Fruit fly (Drosophila melanogaster): ENCODE measurements around the gene UQCR-Q.

UQCR-Q gene

DNA sequence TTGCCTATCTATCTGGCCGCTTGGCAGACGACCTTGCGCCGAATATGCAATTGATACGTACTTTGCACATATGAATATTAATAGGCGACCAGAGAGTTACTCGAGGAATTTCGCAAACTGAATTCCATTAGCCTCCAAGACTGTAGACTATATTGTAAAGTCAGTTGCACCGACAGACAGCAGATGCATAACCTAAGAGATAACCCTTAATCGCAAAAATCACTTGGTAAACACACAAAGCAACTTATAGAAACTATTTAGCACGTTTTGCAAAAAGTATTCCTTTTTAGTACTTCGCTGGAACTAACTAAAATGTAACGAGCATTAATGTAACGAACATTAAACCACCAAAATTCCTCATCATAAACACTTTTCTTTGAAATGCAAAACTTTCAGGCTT, 11.6 kb downstream of the UQCR-Q start, which contains the start of gene CG6333:
Gene CG6333, minus strand, starts transcription at position 101 of the 400 bp plus-strand sequence.
- TF ChIP-seq Clk (GFP tag; optimal IDR thresholded peaks at IDR 0.05) (no peak), kay (GFP tag; ENCODE audit: borderline replicate concordance) (peak; percentile 49), cic (GFP tag; optimal IDR thresholded peaks at IDR 0.05) (no peak), CG1620 (GFP tag; optimal IDR thresholded peaks at IDR 0.05) (no peak)

DNA sequence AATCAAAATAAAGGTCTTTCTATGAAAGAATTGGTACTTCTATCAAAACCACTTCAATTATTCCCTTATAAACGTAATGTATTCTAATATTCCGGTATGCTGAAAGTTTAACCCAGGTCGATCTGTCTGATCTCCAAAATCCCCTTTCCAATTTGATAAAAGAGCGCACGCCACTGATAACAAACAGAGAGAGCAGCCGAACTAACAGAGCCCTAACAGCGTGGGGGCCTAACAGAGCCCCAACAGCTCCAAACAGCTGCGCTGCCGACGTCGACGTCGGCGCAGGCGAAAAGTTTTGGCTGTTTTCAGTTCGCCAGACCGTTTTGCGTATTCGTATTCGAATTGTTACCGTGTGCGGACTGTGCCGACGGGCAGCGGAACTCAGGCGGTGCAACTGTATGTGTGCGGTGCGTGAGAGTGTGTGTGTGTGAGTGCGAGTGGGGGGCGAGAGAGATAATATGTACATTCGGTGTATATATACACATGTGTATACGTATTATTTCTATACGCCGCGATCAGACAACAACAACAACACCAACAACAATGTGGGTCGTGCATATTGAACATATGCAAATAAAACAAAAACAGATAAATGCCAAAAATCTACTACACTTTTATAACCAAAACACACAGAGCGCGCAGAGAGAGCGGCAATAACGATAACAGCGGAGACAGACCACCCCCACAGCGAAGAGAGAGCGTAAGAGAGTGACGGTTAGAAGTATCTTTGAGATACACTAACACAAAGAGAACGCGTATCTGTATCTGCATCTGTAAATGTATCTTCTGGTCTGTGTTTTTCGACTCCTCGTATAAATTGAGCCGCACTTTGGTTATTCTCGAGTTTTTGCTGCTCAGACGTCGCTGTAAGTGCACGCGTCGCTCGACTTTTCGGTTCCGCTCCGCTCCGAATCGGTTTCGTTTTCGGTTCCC, 12.5 kb downstream of the UQCR-Q start, which contains the start of gene Oatp74D:
Gene Oatp74D, plus strand, starts transcription at position 325 of the 933 bp plus-strand sequence.
- TF ChIP-seq cic (GFP tag; optimal IDR thresholded peaks at IDR 0.05) (peak; percentile 65), bab1 (GFP tag; optimal IDR thresholded peaks at IDR 0.05) (peak; percentile 48), CG14711 (tag; optimal IDR thresholded peaks at IDR 0.05) (peak; percentile 40), pad (GFP tag; optimal IDR thresholded peaks at IDR 0.05) (no peak), Hr96 (GFP tag; optimal IDR thresholded peaks at IDR 0.05) (peak; percentile 4), CG12768 (GFP tag; optimal IDR thresholded peaks at IDR 0.05) (peak; percentile 26), CG7101 (tag; optimal IDR thresholded peaks at IDR 0.05) (peak; percentile 58), CG7045 (GFP tag; optimal IDR thresholded peaks at IDR 0.05) (no peak), tj (GFP tag; optimal IDR thresholded peaks at IDR 0.05) (peak; percentile 11), toe (GFP tag; optimal IDR thresholded peaks at IDR 0.05) (no peak), CG33017 (tag; optimal IDR thresholded peaks at IDR 0.05) (peak; percentile 38), Mnt (GFP tag; optimal IDR thresholded peaks at IDR 0.05) (peak; percentile 45), CG5204 (GFP tag; optimal IDR thresholded peaks at IDR 0.05) (peak; percentile 33)

DNA sequence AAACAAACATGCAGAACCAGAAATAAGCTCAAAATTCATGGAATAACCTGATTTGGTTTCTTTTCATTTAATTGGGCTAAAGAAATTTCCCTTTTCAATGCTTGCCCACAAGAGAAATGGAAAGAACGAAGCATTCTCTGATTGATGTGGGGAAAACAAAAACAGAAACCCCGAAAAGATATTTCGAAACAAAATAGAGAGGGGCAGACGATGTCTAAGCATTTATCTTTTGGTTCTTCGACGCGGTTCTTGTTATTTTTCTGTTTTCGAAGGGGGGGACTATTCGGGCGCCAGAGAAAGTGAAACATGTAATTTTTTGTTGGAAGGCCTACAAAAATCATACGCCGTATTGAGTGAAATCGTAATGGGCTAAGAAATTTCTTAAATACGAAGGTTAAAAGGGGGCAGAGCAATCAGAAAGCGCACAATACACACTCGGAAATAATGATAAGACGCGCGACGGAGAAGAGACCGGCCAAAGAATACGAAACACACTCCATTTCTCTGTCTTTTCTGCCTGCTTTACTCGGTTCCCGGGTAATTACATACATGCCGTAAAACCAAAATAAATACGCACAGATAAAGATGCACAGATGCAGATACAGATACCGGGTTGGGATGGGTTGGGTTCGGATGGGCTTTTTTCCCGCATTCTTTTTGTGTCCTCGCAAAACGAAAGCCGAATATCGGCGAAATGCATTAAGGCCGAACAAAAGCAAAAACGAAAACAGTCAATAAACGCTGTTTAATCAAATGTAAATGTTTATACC, 14.2 kb downstream of the UQCR-Q start:
- TF ChIP-seq pad (GFP tag; optimal IDR thresholded peaks at IDR 0.05) (no peak), bab1 (GFP tag; optimal IDR thresholded peaks at IDR 0.05) (no peak), tj (GFP tag; optimal IDR thresholded peaks at IDR 0.05) (no peak), CG11617 (GFP tag; optimal IDR thresholded peaks at IDR 0.05) (no peak), Hr96 (GFP tag; optimal IDR thresholded peaks at IDR 0.05) (no peak), toe (GFP tag; optimal IDR thresholded peaks at IDR 0.05) (no peak), cic (GFP tag; optimal IDR thresholded peaks at IDR 0.05) (no peak), CG7045 (GFP tag; optimal IDR thresholded peaks at IDR 0.05) (no peak), ovo (GFP tag; optimal IDR thresholded peaks at IDR 0.05) (no peak), CG1620 (GFP tag; optimal IDR thresholded peaks at IDR 0.05) (no peak), CG33017 (tag; optimal IDR thresholded peaks at IDR 0.05) (no peak), CG14711 (tag; optimal IDR thresholded peaks at IDR 0.05) (no peak), CG12768 (GFP tag; optimal IDR thresholded peaks at IDR 0.05) (no peak), Crg-1 (GFP tag; optimal IDR thresholded peaks at IDR 0.05) (no peak), cnc (optimal IDR thresholded peaks at IDR 0.05) (no peak)

DNA sequence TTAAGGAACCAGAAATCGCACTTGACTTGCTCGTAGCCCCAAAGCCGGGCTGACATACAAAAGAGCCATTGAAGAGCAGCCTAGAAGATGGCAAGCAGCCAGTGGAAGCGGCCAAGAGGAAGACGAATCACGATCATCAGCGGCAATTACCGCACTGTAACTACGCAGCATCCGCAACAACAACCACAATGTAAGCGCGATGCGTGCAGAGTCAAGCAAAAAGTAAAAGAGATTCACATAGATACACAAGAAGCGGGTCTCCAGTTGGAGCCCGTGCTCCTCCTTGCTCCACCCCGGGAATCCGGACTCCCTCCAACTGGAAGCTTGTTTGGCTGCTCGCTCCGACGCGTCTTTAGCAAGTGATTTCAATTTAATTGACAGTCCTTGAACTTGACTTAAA, 17.1 kb downstream of the UQCR-Q start:
- TF ChIP-seq kay (GFP tag; ENCODE audit: borderline replicate concordance) (no peak), CG14711 (tag; optimal IDR thresholded peaks at IDR 0.05) (no peak), CG11617 (GFP tag; optimal IDR thresholded peaks at IDR 0.05) (no peak), pad (GFP tag; optimal IDR thresholded peaks at IDR 0.05) (no peak)

DNA sequence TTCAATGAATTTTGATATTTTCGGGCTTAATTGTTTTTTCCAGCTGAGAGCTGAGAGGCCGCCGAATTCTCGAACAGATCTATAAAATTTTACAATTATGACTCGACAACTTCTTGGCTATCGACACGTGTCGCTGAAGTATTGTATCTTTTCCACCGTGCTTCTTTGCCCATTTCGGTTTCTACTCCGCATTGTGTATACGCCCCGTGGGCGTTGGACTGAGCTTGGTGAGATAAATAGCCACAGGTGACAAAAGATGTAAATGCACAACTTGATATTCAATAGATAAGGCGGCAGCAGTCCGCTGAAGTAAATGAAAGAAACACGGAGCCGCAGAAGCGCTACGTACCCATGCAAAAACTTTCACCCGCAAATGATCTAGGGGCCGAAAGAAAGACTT, 18.7 kb downstream of the UQCR-Q start:
- no peak for TF ChIP-seq Crg-1 (GFP tag; optimal IDR thresholded peaks at IDR 0.05)
- TF ChIP-seq Mnt (GFP tag; optimal IDR thresholded peaks at IDR 0.05): no peak
- no peak for TF ChIP-seq CG33017 (tag; optimal IDR thresholded peaks at IDR 0.05)
- TF ChIP-seq toe (GFP tag; optimal IDR thresholded peaks at IDR 0.05): no peak
- TF ChIP-seq cic (GFP tag; optimal IDR thresholded peaks at IDR 0.05): no peak

DNA sequence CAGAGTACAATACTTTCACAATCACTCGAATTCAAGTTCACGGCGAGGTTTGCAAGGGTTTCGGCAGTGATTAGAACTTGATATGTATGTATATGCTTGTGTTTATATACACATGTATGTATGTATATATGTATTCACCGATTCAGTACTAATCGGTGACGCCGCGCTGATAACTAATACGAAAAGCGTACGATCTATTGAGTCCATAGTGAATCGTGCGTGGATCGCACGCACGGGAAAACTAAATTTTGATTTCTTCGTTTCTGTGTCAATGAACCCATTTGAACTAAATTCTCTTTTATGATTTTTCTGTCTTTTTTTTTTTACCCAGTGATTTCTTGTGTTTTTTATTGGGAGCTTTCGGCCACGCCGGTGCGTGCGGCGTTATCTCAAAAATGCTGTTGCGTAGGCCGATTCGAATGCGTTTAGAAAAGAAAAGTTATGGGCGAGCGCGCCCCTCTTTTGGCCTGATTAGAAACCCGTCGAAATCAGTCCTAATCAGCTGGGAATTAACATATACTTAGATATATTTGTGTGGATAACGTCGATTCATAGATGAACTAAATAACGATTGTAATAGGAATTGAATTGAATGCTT, 19.3 kb downstream of the UQCR-Q start:
- TF ChIP-seq Hr96 (GFP tag; optimal IDR thresholded peaks at IDR 0.05): no peak
- TF ChIP-seq tj (GFP tag; optimal IDR thresholded peaks at IDR 0.05): no peak
- TF ChIP-seq CG11617 (GFP tag; optimal IDR thresholded peaks at IDR 0.05): no peak
- TF ChIP-seq Clk (GFP tag; optimal IDR thresholded peaks at IDR 0.05): no peak
- no peak for TF ChIP-seq Mnt (GFP tag; optimal IDR thresholded peaks at IDR 0.05)
- TF ChIP-seq CG7045 (GFP tag; optimal IDR thresholded peaks at IDR 0.05): no peak
- no peak for TF ChIP-seq cnc (optimal IDR thresholded peaks at IDR 0.05)
- TF ChIP-seq CG1620 (GFP tag; optimal IDR thresholded peaks at IDR 0.05): no peak
- no peak for TF ChIP-seq kay (GFP tag; ENCODE audit: borderline replicate concordance)
- no peak for TF ChIP-seq ovo (GFP tag; optimal IDR thresholded peaks at IDR 0.05)
- no peak for TF ChIP-seq CG33017 (tag; optimal IDR thresholded peaks at IDR 0.05)
- TF ChIP-seq bab1 (GFP tag; optimal IDR thresholded peaks at IDR 0.05): no peak
- no peak for TF ChIP-seq CG7101 (tag; optimal IDR thresholded peaks at IDR 0.05)
- no peak for TF ChIP-seq CG5204 (GFP tag; optimal IDR thresholded peaks at IDR 0.05)
- no peak for TF ChIP-seq CG14711 (tag; optimal IDR thresholded peaks at IDR 0.05)
- no peak for TF ChIP-seq Crg-1 (GFP tag; optimal IDR thresholded peaks at IDR 0.05)
